Worm (Caenorhabditis elegans): ENCODE data around the gene Y59C2A.3.

DNA sequence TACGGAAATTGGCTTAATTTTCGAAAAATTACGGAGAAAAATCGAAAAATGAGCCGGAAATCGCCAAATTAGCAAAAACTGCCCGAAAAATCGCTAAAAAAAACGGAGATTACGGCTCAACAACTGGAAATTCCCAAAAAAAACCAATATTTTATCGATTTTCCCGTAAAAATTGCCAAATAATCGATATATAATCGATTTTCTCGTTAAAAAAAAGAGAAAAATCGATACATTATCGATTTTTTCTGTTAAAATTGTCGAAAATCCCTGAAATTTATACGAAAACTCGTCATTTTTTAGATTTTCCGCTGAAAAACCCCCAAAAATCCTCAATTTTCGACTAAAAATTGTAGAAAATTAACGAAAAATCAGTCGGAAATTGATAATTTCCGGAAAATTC, 16.6 kb upstream of the Y59C2A.3 start:
- TF ChIP-seq nhr-237 (tag; optimal IDR thresholded peaks at IDR 0.05) (no peak), lin-39 (tag; optimal IDR thresholded peaks at IDR 0.05) (no peak), ceh-82 (tag; optimal IDR thresholded peaks at IDR 0.05) (no peak), mdl-1 (tag; optimal IDR thresholded peaks at IDR 0.05) (no peak), egl-27 (tag; optimal IDR thresholded peaks at IDR 0.05) (no peak), elt-1 (tag; optimal IDR thresholded peaks at IDR 0.05) (no peak), unc-62 (GFP tag; optimal IDR thresholded peaks at IDR 0.05) (no peak), alr-1 (tag; optimal IDR thresholded peaks at IDR 0.05) (no peak), aly-2 (tag; optimal IDR thresholded peaks at IDR 0.05) (no peak), ama-1 (optimal IDR thresholded peaks at IDR 0.05) (no peak), nhr-77 (tag; optimal IDR thresholded peaks at IDR 0.05) (no peak), lsy-2 (tag; optimal IDR thresholded peaks at IDR 0.05) (no peak)

Data from whole organism, L2 larva.